Worm (Caenorhabditis elegans) whole organism, L4 larva: ENCODE data around the gene W03B1.9.
A peak's percentile ranks its signal among the peaks of the same experiment; 100 is the strongest.

Experiments
- F26F4.8 ChIP-seq: fragments of 200-800 bp; sonication (Bioruptor generic); conservative IDR thresholded peaks from 2 replicates; pipeline ENCODE4 v1.3.6; 2022; ENCODE audit warnings: missing genetic modification characterization, missing compliant biosample characterization
- F37D6.2 ChIP-seq: sonication (generic microtip); optimal IDR thresholded peaks from 2 replicates; lab custom pipeline; 2016; ENCODE audit warnings: mild to moderate bottlenecking, missing genetic modification characterization, missing compliant biosample characterization
- F44E2.7 ChIP-seq: fragments of 200-800 bp; sonication (Bioruptor generic); IDR thresholded peaks from 2 replicates; pipeline ENCODE4 v2.1.2; 2022; ENCODE audit warnings: missing genetic modification characterization, missing compliant biosample characterization
- Y48G9A.11 ChIP-seq: fragments of 200-800 bp; sonication (Bioruptor generic); IDR thresholded peaks from 2 replicates; pipeline ENCODE4 v1.3.6; 2022; ENCODE audit warnings: missing genetic modification reagents, missing genetic modification characterization, missing compliant biosample characterization
- Y75B8A.6 ChIP-seq: fragments of 200-800 bp; sonication (Bioruptor generic); IDR thresholded peaks from 2 replicates; pipeline ENCODE4 v1.3.6; 2022; ENCODE audit warnings: missing genetic modification reagents, missing genetic modification characterization, missing compliant biosample characterization
- aha-1 ChIP-seq: fragments of 150-350 bp; peaks from one replicate; lab custom pipeline; 2014; ENCODE audit warnings: missing biosample characterization, missing genetic modification characterization
- aly-2 ChIP-seq: sonication (generic microtip); optimal IDR thresholded peaks from 2 replicates; lab custom pipeline; 2018; ENCODE audit warnings: missing biosample characterization, missing genetic modification characterization
- attf-4 ChIP-seq: sonication (generic microtip); optimal IDR thresholded peaks from 3 replicates; lab custom pipeline; 2017; ENCODE audit warnings: missing biosample characterization, missing genetic modification characterization
- dmd-8 ChIP-seq: fragments of 200-800 bp; sonication (Bioruptor generic); IDR thresholded peaks from 2 replicates; pipeline ENCODE4 v1.3.6; 2022; ENCODE audit warnings: missing genetic modification characterization, missing compliant biosample characterization
- dpl-1 ChIP-seq: fragments of 150-350 bp; optimal IDR thresholded peaks from 2 replicates; lab custom pipeline; 2014; ENCODE audit warnings: missing biosample characterization, missing genetic modification reagents, missing genetic modification characterization
- dve-1 ChIP-seq: sonication (generic microtip); optimal IDR thresholded peaks from 2 replicates; lab custom pipeline; 2017; ENCODE audit warnings: antibody characterized with exemption, mild to moderate bottlenecking, missing genetic modification characterization, missing compliant biosample characterization; ENCODE audit not compliant: insufficient read depth
- egl-27 ChIP-seq: sonication (generic microtip); optimal IDR thresholded peaks from 3 replicates; lab custom pipeline; 2017; ENCODE audit warnings: missing biosample characterization, missing genetic modification reagents, missing genetic modification characterization
- egl-43 ChIP-seq: fragments of 200-800 bp; sonication (Bioruptor generic); IDR thresholded peaks from 2 replicates; pipeline ENCODE4 v1.3.6; 2022; ENCODE audit warnings: missing genetic modification reagents, missing genetic modification characterization, missing compliant biosample characterization
- hlh-11 ChIP-seq: fragments of 200-800 bp; sonication (Bioruptor generic); optimal IDR thresholded peaks from 2 replicates; lab custom pipeline; 2018; ENCODE audit warnings: mild to moderate bottlenecking, missing genetic modification characterization, missing compliant biosample characterization
- hlh-30 ChIP-seq: sonication (generic microtip); optimal IDR thresholded peaks from 2 replicates; lab custom pipeline; 2017; ENCODE audit warnings: antibody characterized with exemption, mild to moderate bottlenecking, missing genetic modification characterization, missing compliant biosample characterization; ENCODE audit not compliant: insufficient read depth
- hmg-1.1 ChIP-seq: fragments of 200-800 bp; sonication (Bioruptor generic); IDR thresholded peaks from 2 replicates; pipeline ENCODE4 v1.3.6; 2022; ENCODE audit warnings: missing genetic modification reagents, missing genetic modification characterization, missing compliant biosample characterization
- lin-1 ChIP-seq: fragments of 200-800 bp; sonication (Bioruptor generic); IDR thresholded peaks from 2 replicates; pipeline ENCODE4 v1.3.6; 2022; ENCODE audit warnings: missing genetic modification reagents, missing genetic modification characterization, missing compliant biosample characterization
- lin-13 ChIP-seq: fragments of 150-350 bp; optimal IDR thresholded peaks from 2 replicates; lab custom pipeline; 2014; ENCODE audit warnings: missing biosample characterization, missing genetic modification reagents, missing genetic modification characterization
- lin-15B ChIP-seq: fragments of 150-350 bp; sonication (generic microtip); optimal IDR thresholded peaks from 3 replicates; lab custom pipeline; 2014; ENCODE audit warnings: missing biosample characterization, missing genetic modification characterization
- lin-38 ChIP-seq: fragments of 200-800 bp; sonication (Bioruptor generic); IDR thresholded peaks from 2 replicates; pipeline ENCODE4 v1.3.6; 2022; ENCODE audit warnings: missing genetic modification reagents, missing genetic modification characterization, missing compliant biosample characterization
- lir-3 ChIP-seq: sonication (generic microtip); optimal IDR thresholded peaks from 2 replicates; lab custom pipeline; 2016; ENCODE audit warnings: mild to moderate bottlenecking, missing genetic modification characterization, missing compliant biosample characterization
- madf-9 ChIP-seq: fragments of 200-800 bp; sonication (Bioruptor generic); conservative IDR thresholded peaks from 2 replicates; pipeline ENCODE4 v1.3.6; 2022; ENCODE audit warnings: missing genetic modification reagents, missing genetic modification characterization, missing compliant biosample characterization
- mdl-1 ChIP-seq, 2 experiments: fragments of 150-350 bp in 1 of 2; sonication (generic microtip) in 1 of 2; optimal IDR thresholded peaks; 2 replicates each; lab custom pipeline; 2014 to 2017; ENCODE audit warnings: missing biosample characterization in 2 of 2, missing genetic modification characterization in 2 of 2
- mdt-29 ChIP-seq: fragments of 200-800 bp; sonication (Bioruptor generic); IDR thresholded peaks from 2 replicates; pipeline ENCODE4 v1.3.6; 2022; ENCODE audit warnings: missing genetic modification reagents, missing genetic modification characterization, missing compliant biosample characterization
- mep-1 ChIP-seq: fragments of 150-350 bp; sonication (generic microtip); optimal IDR thresholded peaks from 3 replicates; lab custom pipeline; 2014; ENCODE audit warnings: missing biosample characterization, missing genetic modification characterization
- mes-2 ChIP-seq: sonication (generic microtip); optimal IDR thresholded peaks from 2 replicates; lab custom pipeline; 2016; ENCODE audit warnings: missing genotype, mild to moderate bottlenecking, missing genetic modification characterization, missing compliant biosample characterization; ENCODE audit not compliant: poor library complexity, severe bottlenecking
- mxl-3 ChIP-seq: fragments of 200-800 bp; sonication (Bioruptor generic); optimal IDR thresholded peaks from 2 replicates; lab custom pipeline; 2018; ENCODE audit warnings: mild to moderate bottlenecking, missing genetic modification characterization, missing compliant biosample characterization
- nhr-102 ChIP-seq: sonication (generic microtip); optimal IDR thresholded peaks from 2 replicates; lab custom pipeline; 2016; ENCODE audit warnings: mild to moderate bottlenecking, missing genetic modification characterization, moderate library complexity, missing compliant biosample characterization
- nhr-111 ChIP-seq: fragments of 200-800 bp; sonication (Bioruptor generic); optimal IDR thresholded peaks from 2 replicates; lab custom pipeline; 2018; ENCODE audit warnings: mild to moderate bottlenecking, missing genetic modification characterization, missing compliant biosample characterization
- nhr-237 ChIP-seq: sonication (generic microtip); optimal IDR thresholded peaks from 2 replicates; lab custom pipeline; 2017; ENCODE audit warnings: missing biosample characterization, missing genetic modification characterization
- nhr-25 ChIP-seq: sonication (generic microtip); optimal IDR thresholded peaks from 2 replicates; lab custom pipeline; 2017; ENCODE audit warnings: missing genetic modification characterization, mild to moderate bottlenecking, missing compliant biosample characterization, antibody characterized with exemption, moderate library complexity, borderline replicate concordance; ENCODE audit not compliant: insufficient read depth
- nhr-6 ChIP-seq: fragments of 150-350 bp; optimal IDR thresholded peaks from 2 replicates; lab custom pipeline; 2014; ENCODE audit warnings: missing biosample characterization, missing genetic modification characterization
- nhr-76 ChIP-seq: fragments of 150-350 bp; optimal IDR thresholded peaks from 2 replicates; lab custom pipeline; 2014; ENCODE audit warnings: missing biosample characterization, missing genetic modification characterization
- pha-4 ChIP-seq, 2 experiments: fragments of 150-350 bp in 1 of 2; fragments of 200-800 bp in 1 of 2; sonication (Bioruptor generic) in 1 of 2; IDR thresholded peaks in 1 of 2; optimal IDR thresholded peaks in 1 of 2; 2 replicates each; pipeline versions ENCODE4 v1.3.6 to Lab custom; 2014 to 2022; ENCODE audit warnings: missing genetic modification characterization in 2 of 2, missing genetic modification reagents in 2 of 2, missing biosample characterization in 1 of 2, missing compliant biosample characterization in 1 of 2
- php-3 ChIP-seq: fragments of 200-800 bp; sonication (Bioruptor generic); IDR thresholded peaks from 2 replicates; pipeline ENCODE4 v1.3.6; 2022; ENCODE audit warnings: missing genetic modification reagents, missing genetic modification characterization, missing compliant biosample characterization
- set-16 ChIP-seq: fragments of 200-800 bp; sonication (Bioruptor generic); IDR thresholded peaks from 2 replicates; pipeline ENCODE4 v1.3.6; 2022; ENCODE audit warnings: missing genetic modification reagents, missing genetic modification characterization, missing compliant biosample characterization
- snpc-1.2 ChIP-seq: fragments of 200-800 bp; sonication (Bioruptor generic); IDR thresholded peaks from 2 replicates; pipeline ENCODE4 v1.3.6; 2022; ENCODE audit warnings: missing genetic modification reagents, missing genetic modification characterization, missing compliant biosample characterization
- tag-97 ChIP-seq: fragments of 200-800 bp; sonication (Bioruptor generic); IDR thresholded peaks from 2 replicates; pipeline ENCODE4 v1.3.6; 2022; ENCODE audit warnings: missing genetic modification characterization, missing compliant biosample characterization
- unc-39 ChIP-seq: sonication (generic microtip); optimal IDR thresholded peaks from 2 replicates; lab custom pipeline; 2017; ENCODE audit warnings: missing biosample characterization, missing genetic modification characterization
- zag-1 ChIP-seq: fragments of 150-350 bp; optimal IDR thresholded peaks from 2 replicates; lab custom pipeline; 2014; ENCODE audit warnings: missing biosample characterization, missing genetic modification characterization
- ztf-7 ChIP-seq: fragments of 150-350 bp; optimal IDR thresholded peaks from 2 replicates; lab custom pipeline; 2014; ENCODE audit warnings: missing biosample characterization, missing genetic modification characterization

W03B1.9 gene

DNA sequence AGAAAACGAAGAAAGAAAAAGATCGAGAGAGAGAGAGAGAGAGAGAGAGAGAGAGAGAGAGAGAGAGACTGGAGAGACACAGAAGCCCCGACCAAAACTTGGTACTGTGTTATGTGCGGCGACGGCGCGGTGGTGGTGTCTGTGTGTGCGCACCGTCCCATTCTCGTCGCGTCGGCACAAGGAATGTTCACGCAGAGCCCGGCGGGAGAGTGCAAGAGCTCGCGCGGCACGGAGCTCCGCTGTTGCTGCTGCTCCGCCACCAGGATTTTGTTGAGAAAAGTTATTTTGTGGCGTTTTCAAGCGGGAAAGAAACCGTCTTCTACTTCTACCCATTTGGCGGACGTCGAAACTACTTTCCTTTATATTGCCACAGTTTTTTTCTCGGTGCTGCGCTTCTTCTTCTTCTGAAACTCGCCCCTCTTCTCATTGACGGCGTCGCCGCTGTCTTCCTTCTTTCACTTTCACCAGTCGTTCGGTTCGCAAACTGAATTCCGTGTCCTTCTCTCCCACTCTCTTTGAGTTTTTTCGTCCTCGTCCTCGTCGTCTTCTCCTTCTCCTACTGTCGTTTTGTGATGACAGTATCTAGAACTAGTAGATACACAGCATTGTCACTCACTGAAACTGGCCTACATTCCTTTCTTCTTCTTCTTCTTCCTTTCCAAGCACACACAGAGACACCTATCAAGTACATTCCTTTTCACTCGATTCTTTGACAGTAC lies 42.8 kb upstream of the W03B1.9 start (continued):
- no peak for TF ChIP-seq aly-2
- 0 out of 2 replicates have a peak, but pooled peaks have one; percentile 13 for TF ChIP-seq madf-9 (GFP tag; lab: Robert Waterston, UW)
- no peak for TF ChIP-seq snpc-1.2
- no peak for TF ChIP-seq lin-15B (tag; lab: Kevin White, UChicago)
- TF ChIP-seq lin-1 (GFP tag; lab: Robert Waterston, UW) = no peak
- no peak for TF ChIP-seq mdt-29 (GFP tag; lab: Robert Waterston, UW)
- no peak for TF ChIP-seq F26F4.8 (GFP tag; lab: Robert Waterston, UW)
- no peak for TF ChIP-seq nhr-102 (tag; lab: Kevin White, UChicago)
- TF ChIP-seq attf-4 (tag; lab: Kevin White, UChicago) = no peak
- no peak for TF ChIP-seq egl-27 (tag; lab: Kevin White, UChicago)
- TF ChIP-seq nhr-25 = peak; percentile 1

ce11 chrIV:4398890-4399289 lies 42.1 kb upstream of the W03B1.9 start:
- TF ChIP-seq lin-13 (GFP tag; lab: Kevin White, UChicago) (no peak), php-3 (GFP tag; lab: Robert Waterston, UW) (no peak), nhr-111 (GFP tag; lab: Kevin White, UChicago) (no peak), Y75B8A.6 (GFP tag; lab: Robert Waterston, UW) (no peak), F37D6.2 (no peak), nhr-237 (tag; lab: Kevin White, UChicago) (no peak), tag-97 (GFP tag; lab: Robert Waterston, UW) (no peak), Y48G9A.11 (GFP tag; lab: Robert Waterston, UW) (no peak), mdt-29 (GFP tag; lab: Robert Waterston, UW) (no peak), mxl-3 (GFP tag; lab: Kevin White, UChicago) (no peak), aha-1 (tag; lab: Kevin White, UChicago) (no peak), hlh-30 (tag; lab: Kevin White, UChicago) (no peak), pha-4 (GFP tag; IDR thresholded peaks at IDR 0.05; lab: Robert Waterston, UW) (no peak), pha-4 (tag; optimal IDR thresholded peaks at IDR 0.05; lab: Kevin White, UChicago) (no peak), nhr-76 (no peak), unc-39 (tag; lab: Kevin White, UChicago) (no peak), lin-38 (GFP tag; lab: Robert Waterston, UW) (no peak), dpl-1 (no peak), dmd-8 (GFP tag; lab: Robert Waterston, UW) (no peak), lir-3 (tag; lab: Kevin White, UChicago) (no peak)

- TF ChIP-seq pha-4 (GFP tag; IDR thresholded peaks at IDR 0.05; lab: Robert Waterston, UW) = 0 out of 2 replicates have a peak, but pooled peaks have one; percentile 14
- no peak for TF ChIP-seq pha-4 (tag; optimal IDR thresholded peaks at IDR 0.05; lab: Kevin White, UChicago)
- no peak for TF ChIP-seq dve-1 (tag; lab: Kevin White, UChicago)
- peak in 1 of 2 experiments; percentile 52 for TF ChIP-seq mdl-1 (tag; optimal IDR thresholded peaks at IDR 0.05; lab: Kevin White, UChicago)
- TF ChIP-seq egl-43 (GFP tag; lab: Robert Waterston, UW) = peak; percentile 37; the same call in 1 of the 2 replicates
- TF ChIP-seq madf-9 (GFP tag; lab: Robert Waterston, UW) = no peak
- TF ChIP-seq set-16 = peak; percentile 64
- TF ChIP-seq nhr-6 (tag; lab: Kevin White, UChicago) = no peak
- peak; percentile 59 for TF ChIP-seq hlh-11
- no peak for TF ChIP-seq zag-1 (tag; lab: Kevin White, UChicago)
- peak; percentile 68 for TF ChIP-seq mxl-3 (GFP tag; lab: Kevin White, UChicago)
- TF ChIP-seq lin-38 (GFP tag; lab: Robert Waterston, UW) = peak; percentile 22; the same call in 1 of the 2 replicates
- no peak for TF ChIP-seq ztf-7
- TF ChIP-seq aha-1 (tag; lab: Kevin White, UChicago) = peak; percentile 47
- no peak for TF ChIP-seq F44E2.7 (GFP tag; lab: Robert Waterston, UW)
- peak; percentile 2 for TF ChIP-seq hlh-30 (tag; lab: Kevin White, UChicago)
- peak; percentile 2 for TF ChIP-seq mes-2
- peak; percentile 16; the same call in 1 of the 2 replicates for TF ChIP-seq lin-1 (GFP tag; lab: Robert Waterston, UW)
- TF ChIP-seq hmg-1.1 (GFP tag; lab: Robert Waterston, UW) = peak; percentile 46
- TF ChIP-seq mep-1 (tag; lab: Kevin White, UChicago) = peak; percentile 39
- TF ChIP-seq, all 104 proteins: peak for 13
Observed at ce11 chrIV:4398420-4398819, 41.6 kb upstream of the W03B1.9 start.
